Worm (Caenorhabditis elegans): ENCODE results near the gene F52C6.3.
"Not testable (repeated sequence)": the region's sequence is repeated elsewhere in the genome, so short reads cannot be mapped to it uniquely, and the experiment has no call there.

Gene F52C6.3

DNA sequence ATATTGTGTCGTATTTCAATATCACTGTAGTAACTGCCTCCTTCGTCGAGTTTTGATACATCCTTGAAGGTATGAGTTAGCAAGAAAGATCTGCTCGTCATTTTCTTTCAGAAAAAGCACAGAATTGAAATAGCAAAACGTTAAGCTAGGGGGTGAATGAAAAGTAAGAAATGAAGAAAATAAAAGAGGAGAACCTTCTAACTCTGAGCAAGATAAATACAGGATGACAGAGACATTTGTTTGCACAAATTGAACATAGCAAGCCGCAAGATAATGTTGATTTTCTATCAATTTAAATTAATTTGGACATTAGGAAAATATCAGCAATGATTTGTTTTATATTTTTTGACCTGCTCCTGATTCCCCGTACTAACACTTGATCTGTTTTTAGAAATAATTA lies 31.0 kb downstream of the F52C6.3 start, which contains the start of gene math-49:
math-49 (minus strand) TSS at position 101 of the 400 bp plus-strand sequence.
- TF ChIP-seq mab-9 (GFP tag; IDR thresholded peaks at IDR 0.05); lin-14 (GFP tag; optimal IDR thresholded peaks at IDR 0.05); lir-3 (tag; optimal IDR thresholded peaks at IDR 0.05; ENCODE audit: poor library complexity): not testable (repeated sequence)
